Worm (Caenorhabditis elegans): ENCODE results near the gene C44C10.15.
A peak's percentile ranks its signal among the peaks of the same experiment; 100 is the strongest.

- TF ChIP-seq mab-5 (tag; optimal IDR thresholded peaks at IDR 0.05) (no peak), snpc-4 (tag; optimal IDR thresholded peaks at IDR 0.05) (no peak), mdl-1 (tag; optimal IDR thresholded peaks at IDR 0.05) (no peak), unc-62 (GFP tag; optimal IDR thresholded peaks at IDR 0.05) (no peak), lin-13 (GFP tag; optimal IDR thresholded peaks at IDR 0.05) (no peak), nhr-11 (tag; optimal IDR thresholded peaks at IDR 0.05) (no peak), aly-2 (tag; optimal IDR thresholded peaks at IDR 0.05) (no peak), nhr-77 (tag; optimal IDR thresholded peaks at IDR 0.05) (no peak), nhr-12 (tag; optimal IDR thresholded peaks at IDR 0.05) (no peak), zag-1 (tag; optimal IDR thresholded peaks at IDR 0.05) (no peak), nhr-237 (tag; optimal IDR thresholded peaks at IDR 0.05) (no peak), nhr-25 (tag; optimal IDR thresholded peaks at IDR 0.05) (no peak), sma-9 (GFP tag; optimal IDR thresholded peaks at IDR 0.05) (peak; percentile 24), sma-9 (tag; optimal IDR thresholded peaks at IDR 0.05) (no peak)
Measured at ce11 chrX:11680851-11681250, 19.3 kb downstream of the C44C10.15 start, which contains the start of gene T04F8.7.
